Worm (Caenorhabditis elegans): ENCODE measurements around the gene srw-113.

DNA sequence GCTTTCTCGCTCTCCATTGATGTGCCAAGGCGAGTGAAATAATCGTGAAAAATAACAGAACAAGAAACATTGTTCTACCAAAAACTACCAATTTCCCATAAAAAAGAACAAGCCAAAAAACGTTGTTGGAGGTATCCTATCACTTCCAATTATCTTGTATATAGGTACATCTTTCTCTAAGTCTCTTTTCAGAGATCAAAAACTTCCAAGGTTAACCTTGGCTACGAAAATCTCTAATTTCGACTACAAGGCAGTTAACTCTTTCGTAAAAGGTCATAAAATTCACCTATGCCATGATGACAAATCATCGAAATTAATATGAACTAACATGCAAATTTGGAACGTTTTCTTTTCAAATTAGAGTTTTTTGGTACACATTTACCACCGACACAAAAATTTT, 45.1 kb upstream of the srw-113 start, which contains the start of gene cyp-34A1:
- no peak for TF ChIP-seq flt-1 (GFP tag; IDR thresholded peaks at IDR 0.05)
- TF ChIP-seq ztf-29 (GFP tag; IDR thresholded peaks at IDR 0.05) = no peak
- no peak for TF ChIP-seq tab-1 (GFP tag; IDR thresholded peaks at IDR 0.05)
- TF ChIP-seq T22C8.4 (GFP tag; IDR thresholded peaks at IDR 0.05) = no peak
- no peak for TF ChIP-seq ref-1 (GFP tag; conservative IDR thresholded peaks at IDR 0.05)
- TF ChIP-seq ztf-23 (GFP tag; IDR thresholded peaks at IDR 0.05) = no peak
- no peak for TF ChIP-seq cog-1 (tag; optimal IDR thresholded peaks at IDR 0.05)
- no peak for TF ChIP-seq med-1 (GFP tag; optimal IDR thresholded peaks at IDR 0.05; ENCODE audit: insufficient read depth)

Data from whole organism, midembryonic.